Worm (Caenorhabditis elegans): Measurements from ENCODE around the gene K08B4.7.

ce11 chrIV:6099770-6100169 is 7.6 kb upstream of the K08B4.7 start:
- TF ChIP-seq him-1 (tag; optimal IDR thresholded peaks at IDR 0.05), result no peak
- TF ChIP-seq W03F9.2 (tag; optimal IDR thresholded peaks at IDR 0.05), result no peak
- TF ChIP-seq dao-5 (tag; optimal IDR thresholded peaks at IDR 0.05), result no peak
